Fruit fly (Drosophila melanogaster): ENCODE data around the gene Naxe.

dm6 chrX:10108286-10108685 is 22.3 kb upstream of the Naxe start:
- TF ChIP-seq CG34367 (tag; optimal IDR thresholded peaks at IDR 0.05) (no peak), Ets98B (GFP tag; IDR thresholded peaks at IDR 0.05) (no peak), CG8159 (tag; optimal IDR thresholded peaks at IDR 0.05) (no peak), CG4496 (GFP tag; IDR thresholded peaks at IDR 0.05) (no peak), CG17806 (tag; optimal IDR thresholded peaks at IDR 0.05) (no peak), rn (GFP tag; IDR thresholded peaks at IDR 0.05) (no peak), Pif1B (GFP tag; optimal IDR thresholded peaks at IDR 0.05) (no peak)

Data from whole organism, pupa.